Worm (Caenorhabditis elegans) whole organism, young adult: ENCODE measurements around the gene K09E2.3.

Experiments
- F22D6.2 ChIP-seq: sonication (generic microtip); optimal IDR thresholded peaks from 2 replicates; lab custom pipeline; 2016; ENCODE audit warnings: mild to moderate bottlenecking, missing genetic modification characterization, missing compliant biosample characterization
- K11D2.4 ChIP-seq: fragments of 200-800 bp; sonication (Bioruptor generic); IDR thresholded peaks from 2 replicates; pipeline ENCODE4 v1.3.6; 2022; ENCODE audit warnings: missing genetic modification reagents, missing genetic modification characterization, missing compliant biosample characterization
- snpc-4 ChIP-seq, 5 experiments: fragments of 150-350 bp in 1 of 5; sonication (generic microtip) in 4 of 5; optimal IDR thresholded peaks; 2 replicates each; lab custom pipeline; 2014 to 2018; ENCODE audit warnings: missing genetic modification characterization in 5 of 5, missing biosample characterization in 3 of 5, antibody characterized with exemption in 2 of 5, mild to moderate bottlenecking in 2 of 5, missing compliant biosample characterization in 2 of 5, missing genotype in 2 of 5, moderate library complexity in 2 of 5, missing genetic modification reagents in 1 of 5

- TF ChIP-seq F22D6.2 (tag; lab: Kevin White, UChicago) (no peak), K11D2.4 (GFP tag; lab: Robert Waterston, UW) (no peak), snpc-4 (GFP tag; optimal IDR thresholded peaks at IDR 0.05; lab: Kevin White, UChicago) (no peak), snpc-4 (tag; optimal IDR thresholded peaks at IDR 0.05; lab: Kevin White, UChicago) (no peak)
Observed at ce11 chrX:8720658-8721057, 47.8 kb downstream of the K09E2.3 start, which contains the start of gene F53A9.9.
